Worm (Caenorhabditis elegans): Measurements from ENCODE around the gene T04B2.3.

T04B2.3 gene

ce11 chrIV:10084323-10084959 lies 37.2 kb downstream of the T04B2.3 start, which contains the start of gene W01B6.8:
W01B6.8 (minus strand) TSS chrIV:10084373.
- TF ChIP-seq ceh-28 (tag; optimal IDR thresholded peaks at IDR 0.05) (no peak), ceh-9 (tag; optimal IDR thresholded peaks at IDR 0.05) (no peak), fkh-10 (GFP tag; optimal IDR thresholded peaks at IDR 0.05) (no peak), fos-1 (tag; optimal IDR thresholded peaks at IDR 0.05) (no peak), R02D3.7 (tag; optimal IDR thresholded peaks at IDR 0.05) (no peak), nfya-1 (tag; optimal IDR thresholded peaks at IDR 0.05; ENCODE audit: insufficient read depth) (no peak), nhr-76 (tag; optimal IDR thresholded peaks at IDR 0.05) (no peak), egl-27 (tag; optimal IDR thresholded peaks at IDR 0.05) (no peak), aly-2 (tag; optimal IDR thresholded peaks at IDR 0.05) (no peak), nhr-28 (tag; optimal IDR thresholded peaks at IDR 0.05) (no peak), ZK546.5 (tag; optimal IDR thresholded peaks at IDR 0.05) (no peak), fkh-2 (tag; optimal IDR thresholded peaks at IDR 0.05) (no peak)

ce11 chrIV:10085401-10086187 lies 38.4 kb downstream of the T04B2.3 start, which contains the start of the genes col-2 and ndc-80:
col-2 (minus strand) TSS chrIV:10085451.
ndc-80 (plus strand) TSS chrIV:10086137.
- TF ChIP-seq skn-1 (tag; optimal IDR thresholded peaks at IDR 0.05) (peak; percentile 4), nfya-1 (tag; optimal IDR thresholded peaks at IDR 0.05; ENCODE audit: insufficient read depth) (peak; percentile 84), ama-1 (optimal IDR thresholded peaks at IDR 0.05) (no peak), egl-27 (tag; optimal IDR thresholded peaks at IDR 0.05) (no peak), fkh-10 (GFP tag; optimal IDR thresholded peaks at IDR 0.05) (peak; percentile 23), nhr-28 (tag; optimal IDR thresholded peaks at IDR 0.05) (no peak), nhr-25 (tag; optimal IDR thresholded peaks at IDR 0.05) (peak; percentile 70), lin-39 (tag; optimal IDR thresholded peaks at IDR 0.05) (peak; percentile 70), nhr-43 (tag; optimal IDR thresholded peaks at IDR 0.05; ENCODE audit: poor library complexity, severe bottlenecking) (peak; percentile 74), nhr-12 (tag; optimal IDR thresholded peaks at IDR 0.05) (no peak), nhr-76 (tag; optimal IDR thresholded peaks at IDR 0.05) (no peak), R02D3.7 (tag; optimal IDR thresholded peaks at IDR 0.05) (peak; percentile 71), fos-1 (tag; optimal IDR thresholded peaks at IDR 0.05) (no peak), lin-15B (tag; optimal IDR thresholded peaks at IDR 0.05) (peak; percentile 93), egl-5 (tag; optimal IDR thresholded peaks at IDR 0.05) (no peak), snpc-4 (tag; optimal IDR thresholded peaks at IDR 0.05) (peak; percentile 36), pqm-1 (tag; optimal IDR thresholded peaks at IDR 0.05) (peak; percentile 17), ceh-16 (tag; optimal IDR thresholded peaks at IDR 0.05) (no peak), ceh-9 (tag; optimal IDR thresholded peaks at IDR 0.05) (no peak), nhr-23 (tag; optimal IDR thresholded peaks at IDR 0.05) (peak; percentile 54), jun-1 (tag; optimal IDR thresholded peaks at IDR 0.05) (peak; percentile 10), ZK546.5 (tag; optimal IDR thresholded peaks at IDR 0.05) (no peak), elt-3 (tag; optimal IDR thresholded peaks at IDR 0.05) (no peak)

ce11 chrIV:10089777-10090176 lies 42.6 kb downstream of the T04B2.3 start, which contains the start of gene ttr-39:
ttr-39 (minus strand) TSS chrIV:10089877.
- no peak for TF ChIP-seq ceh-16 (tag; optimal IDR thresholded peaks at IDR 0.05)
- no peak for TF ChIP-seq ceh-9 (tag; optimal IDR thresholded peaks at IDR 0.05)
- TF ChIP-seq lsy-12 (tag; optimal IDR thresholded peaks at IDR 0.05): no peak
- TF ChIP-seq R02D3.7 (tag; optimal IDR thresholded peaks at IDR 0.05): no peak
- no peak for TF ChIP-seq ama-1 (optimal IDR thresholded peaks at IDR 0.05)
- no peak for TF ChIP-seq elt-1 (tag; optimal IDR thresholded peaks at IDR 0.05)
- TF ChIP-seq ceh-82 (tag; optimal IDR thresholded peaks at IDR 0.05): no peak
- no peak for TF ChIP-seq ceh-28 (tag; optimal IDR thresholded peaks at IDR 0.05)
- no peak for TF ChIP-seq nhr-76 (tag; optimal IDR thresholded peaks at IDR 0.05)
- TF ChIP-seq mml-1 (tag; optimal IDR thresholded peaks at IDR 0.05): no peak
- TF ChIP-seq nhr-67 (tag; optimal IDR thresholded peaks at IDR 0.05): no peak
- TF ChIP-seq zag-1 (tag; optimal IDR thresholded peaks at IDR 0.05): no peak
- no peak for TF ChIP-seq nhr-77 (tag; optimal IDR thresholded peaks at IDR 0.05)
- no peak for TF ChIP-seq sea-2 (GFP tag; optimal IDR thresholded peaks at IDR 0.05)
- no peak for TF ChIP-seq eor-1 (tag; optimal IDR thresholded peaks at IDR 0.05)
- no peak for TF ChIP-seq nhr-43 (tag; optimal IDR thresholded peaks at IDR 0.05; ENCODE audit: poor library complexity, severe bottlenecking)
